Fruit fly (Drosophila melanogaster) whole organism, adult: Measurements from ENCODE around the gene Mpp6.

Experiments
- CG11617 ChIP-seq: fragments of 200-800 bp; sonication (Bioruptor generic); optimal IDR thresholded peaks from 2 replicates; lab custom pipeline; 2017; ENCODE audit warnings: mild to moderate bottlenecking, missing biosample characterization, missing genetic modification reagents, missing genetic modification characterization
- CG12768 ChIP-seq: fragments of 200-800 bp; sonication (Bioruptor generic); optimal IDR thresholded peaks from 2 replicates; lab custom pipeline; 2017; ENCODE audit warnings: missing biosample characterization, missing genetic modification characterization, mild to moderate bottlenecking, moderate library complexity, missing genetic modification reagents
- CG14711 ChIP-seq: fragments of 200-800 bp; sonication (Bioruptor generic); optimal IDR thresholded peaks from 2 replicates; lab custom pipeline; 2018; ENCODE audit warnings: missing biosample characterization, mild to moderate bottlenecking, missing genetic modification characterization, moderate library complexity
- CG1620 ChIP-seq: fragments of 200-800 bp; sonication (Bioruptor generic); optimal IDR thresholded peaks from 2 replicates; lab custom pipeline; 2016; ENCODE audit warnings: missing biosample characterization, missing genetic modification characterization
- CG33017 ChIP-seq: fragments of 200-800 bp; sonication (Bioruptor generic); optimal IDR thresholded peaks from 2 replicates; lab custom pipeline; 2018; ENCODE audit warnings: missing biosample characterization, mild to moderate bottlenecking, missing genetic modification characterization, moderate library complexity
- CG5204 ChIP-seq: fragments of 200-800 bp; sonication (Bioruptor generic); optimal IDR thresholded peaks from 2 replicates; lab custom pipeline; 2016; ENCODE audit warnings: missing biosample characterization, missing genetic modification characterization
- CG7045 ChIP-seq: fragments of 200-800 bp; sonication (Bioruptor generic); optimal IDR thresholded peaks from 2 replicates; lab custom pipeline; 2017; ENCODE audit warnings: missing biosample characterization, mild to moderate bottlenecking, missing genetic modification characterization
- CG7101 ChIP-seq: fragments of 200-800 bp; sonication (Bioruptor generic); optimal IDR thresholded peaks from 2 replicates; lab custom pipeline; 2018; ENCODE audit warnings: missing biosample characterization, mild to moderate bottlenecking, missing genetic modification characterization, moderate library complexity
- Clk ChIP-seq: fragments of 200-800 bp; sonication (Bioruptor generic); optimal IDR thresholded peaks from 2 replicates; lab custom pipeline; 2017; ENCODE audit warnings: missing biosample characterization, missing genetic modification characterization
- Crg-1 ChIP-seq: fragments of 200-800 bp; sonication (Bioruptor generic); optimal IDR thresholded peaks from 2 replicates; lab custom pipeline; 2016; ENCODE audit warnings: missing biosample characterization, missing genetic modification characterization
- Hr96 ChIP-seq: fragments of 200-800 bp; sonication (Bioruptor generic); optimal IDR thresholded peaks from 2 replicates; lab custom pipeline; 2016; ENCODE audit warnings: missing biosample characterization, missing genetic modification characterization
- Mnt ChIP-seq: fragments of 200-800 bp; sonication (Bioruptor generic); optimal IDR thresholded peaks from 2 replicates; lab custom pipeline; 2016; ENCODE audit warnings: missing biosample characterization, mild to moderate bottlenecking, missing genetic modification characterization
- bab1 ChIP-seq: fragments of 200-800 bp; sonication (Bioruptor generic); optimal IDR thresholded peaks from 3 replicates; lab custom pipeline; 2019; ENCODE audit warnings: missing biosample characterization, mild to moderate bottlenecking, missing genetic modification characterization, moderate library complexity
- cic ChIP-seq: fragments of 200-800 bp; sonication (Bioruptor generic); optimal IDR thresholded peaks from 2 replicates; lab custom pipeline; 2017; ENCODE audit warnings: missing biosample characterization, mild to moderate bottlenecking, missing genetic modification characterization, moderate library complexity
- cnc ChIP-seq, 2 experiments: fragments of >200 bp; optimal IDR thresholded peaks; 2 replicates each; lab custom pipeline; 2017
- kay ChIP-seq: fragments of 200-800 bp; sonication (Bioruptor generic); peaks from one replicate; lab custom pipeline; 2016; ENCODE audit warnings: missing biosample characterization, missing genetic modification characterization, borderline replicate concordance
- ovo ChIP-seq: fragments of 200-800 bp; sonication (Bioruptor generic); optimal IDR thresholded peaks from 2 replicates; lab custom pipeline; 2016; ENCODE audit warnings: missing biosample characterization, missing genetic modification characterization
- pad ChIP-seq: fragments of 200-800 bp; sonication (Bioruptor generic); optimal IDR thresholded peaks from 3 replicates; lab custom pipeline; 2017; ENCODE audit warnings: missing biosample characterization, missing genetic modification characterization, mild to moderate bottlenecking, moderate library complexity, missing genetic modification reagents
- tj ChIP-seq: fragments of 200-800 bp; sonication (Bioruptor generic); optimal IDR thresholded peaks from 3 replicates; lab custom pipeline; 2017; ENCODE audit warnings: missing biosample characterization, mild to moderate bottlenecking, missing genetic modification characterization, moderate library complexity
- toe ChIP-seq: fragments of 200-800 bp; sonication (Bioruptor generic); optimal IDR thresholded peaks from 2 replicates; lab custom pipeline; 2016; ENCODE audit warnings: missing biosample characterization, missing genetic modification characterization

Gene Mpp6

dm6 chr2L:21156156-21157040 lies at the start of gene Mpp6, which contains the start of gene E2f2:
Gene Mpp6 (plus strand): TSS chr2L:21156288.
Gene E2f2 (minus strand): TSS chr2L:21156749.
- TF ChIP-seq cnc (optimal IDR thresholded peaks at IDR 0.05; lab: Kevin White, UChicago): no peak
- TF ChIP-seq cic (GFP tag; lab: Kevin White, UChicago): no peak
- TF ChIP-seq tj (GFP tag; lab: Kevin White, UChicago): no peak
- TF ChIP-seq Hr96: no peak
- TF ChIP-seq kay: no peak
- no peak for TF ChIP-seq ovo (GFP tag; lab: Kevin White, UChicago)
- peak; percentile 62 for TF ChIP-seq CG7101 (tag; lab: Kevin White, UChicago)
- TF ChIP-seq CG14711: no peak
- peak; percentile 64 for TF ChIP-seq toe (GFP tag; lab: Kevin White, UChicago)
- peak; percentile 2 for TF ChIP-seq CG11617 (GFP tag; lab: Kevin White, UChicago)
- no peak for TF ChIP-seq CG7045
- peak; percentile 90 for TF ChIP-seq Mnt (GFP tag; lab: Kevin White, UChicago)
- peak; percentile 76 for TF ChIP-seq Crg-1
- TF ChIP-seq CG1620 (GFP tag; lab: Kevin White, UChicago): peak; percentile 83
- no peak for TF ChIP-seq bab1 (GFP tag; lab: Kevin White, UChicago)
- no peak for TF ChIP-seq CG5204 (GFP tag; lab: Kevin White, UChicago)
- peak; percentile 67 for TF ChIP-seq CG12768 (GFP tag; lab: Kevin White, UChicago)
- peak; percentile 29 for TF ChIP-seq CG33017 (tag; lab: Kevin White, UChicago)
- TF ChIP-seq pad (GFP tag; lab: Kevin White, UChicago): peak; percentile 63
- TF ChIP-seq Clk (GFP tag; lab: Kevin White, UChicago): peak; percentile 59

dm6 chr2L:21107651-21108489 lies 48.2 kb upstream of the Mpp6 start:
- no peak for TF ChIP-seq CG33017 (tag; lab: Kevin White, UChicago)
- no peak for TF ChIP-seq CG7101 (tag; lab: Kevin White, UChicago)
- no peak for TF ChIP-seq CG14711
- TF ChIP-seq CG5204 (GFP tag; lab: Kevin White, UChicago): no peak
- no peak for TF ChIP-seq Crg-1
- no peak for TF ChIP-seq cnc (optimal IDR thresholded peaks at IDR 0.05; lab: Kevin White, UChicago)
- TF ChIP-seq pad (GFP tag; lab: Kevin White, UChicago): no peak
- TF ChIP-seq bab1 (GFP tag; lab: Kevin White, UChicago): peak; percentile 25
- peak; percentile 54 for TF ChIP-seq cic (GFP tag; lab: Kevin White, UChicago)
- TF ChIP-seq CG12768 (GFP tag; lab: Kevin White, UChicago): no peak
- peak; percentile 54 for TF ChIP-seq tj (GFP tag; lab: Kevin White, UChicago)
- no peak for TF ChIP-seq CG1620 (GFP tag; lab: Kevin White, UChicago)
- TF ChIP-seq Mnt (GFP tag; lab: Kevin White, UChicago): no peak

dm6 chr2L:21108759-21109282 lies 47.3 kb upstream of the Mpp6 start:
- TF ChIP-seq bab1 (GFP tag; lab: Kevin White, UChicago) (peak; percentile 16), pad (GFP tag; lab: Kevin White, UChicago) (no peak), kay (peak; percentile 44)

- TF ChIP-seq CG5204 (GFP tag; lab: Kevin White, UChicago) (no peak), Mnt (GFP tag; lab: Kevin White, UChicago) (no peak), Clk (GFP tag; lab: Kevin White, UChicago) (no peak), pad (GFP tag; lab: Kevin White, UChicago) (no peak), CG11617 (GFP tag; lab: Kevin White, UChicago) (no peak), CG14711 (no peak), kay (no peak)
Measured at dm6 chr2L:21109680-21110079, 46.4 kb upstream of the Mpp6 start.

- TF ChIP-seq CG14711 (no peak), CG5204 (GFP tag; lab: Kevin White, UChicago) (no peak), kay (no peak), CG7101 (tag; lab: Kevin White, UChicago) (no peak), bab1 (GFP tag; lab: Kevin White, UChicago) (no peak), CG33017 (tag; lab: Kevin White, UChicago) (no peak)
Measured at dm6 chr2L:21111849-21112248, 44.2 kb upstream of the Mpp6 start.

dm6 chr2L:21113546-21113945 lies 42.5 kb upstream of the Mpp6 start:
- TF ChIP-seq CG14711 (no peak), cic (GFP tag; lab: Kevin White, UChicago) (no peak), CG1620 (GFP tag; lab: Kevin White, UChicago) (no peak), CG7045 (no peak), kay (no peak), toe (GFP tag; lab: Kevin White, UChicago) (no peak), Clk (GFP tag; lab: Kevin White, UChicago) (no peak), Hr96 (no peak), cnc (optimal IDR thresholded peaks at IDR 0.05; lab: Kevin White, UChicago) (no peak), Crg-1 (no peak), bab1 (GFP tag; lab: Kevin White, UChicago) (no peak), ovo (GFP tag; lab: Kevin White, UChicago) (no peak), CG7101 (tag; lab: Kevin White, UChicago) (no peak), CG5204 (GFP tag; lab: Kevin White, UChicago) (no peak), tj (GFP tag; lab: Kevin White, UChicago) (no peak), CG12768 (GFP tag; lab: Kevin White, UChicago) (no peak), pad (GFP tag; lab: Kevin White, UChicago) (no peak)
